Worm (Caenorhabditis elegans) whole organism, L2 larva: ENCODE results near the gene F55G7.5.

ENCODE experiments used
- C34F6.9 ChIP-seq: fragments of 150-350 bp; optimal IDR thresholded peaks from 2 replicates; lab custom pipeline; 2014; ENCODE audit warnings: missing biosample characterization, missing genetic modification characterization
- F13H6.1 ChIP-seq: sonication (generic microtip); optimal IDR thresholded peaks from 2 replicates; lab custom pipeline; 2016; ENCODE audit warnings: missing genetic modification characterization, missing compliant biosample characterization
- R02D3.7 ChIP-seq: fragments of 150-350 bp; optimal IDR thresholded peaks from 2 replicates; lab custom pipeline; 2014; ENCODE audit warnings: missing biosample characterization, missing genetic modification characterization
- ama-1 ChIP-seq: fragments of 150-350 bp; optimal IDR thresholded peaks from 2 replicates; lab custom pipeline; 2018; ENCODE audit warnings: inconsistent platforms
- blmp-1 ChIP-seq: sonication (generic microtip); optimal IDR thresholded peaks from 2 replicates; lab custom pipeline; 2017; ENCODE audit warnings: missing genetic modification characterization, mild to moderate bottlenecking, missing compliant biosample characterization, antibody characterized with exemption, moderate library complexity; ENCODE audit not compliant: insufficient read depth
- ceh-82 ChIP-seq: fragments of 150-350 bp; optimal IDR thresholded peaks from 2 replicates; lab custom pipeline; 2014; ENCODE audit warnings: missing biosample characterization, missing genetic modification characterization
- crh-2 ChIP-seq: sonication (generic microtip); optimal IDR thresholded peaks from 2 replicates; lab custom pipeline; 2017; ENCODE audit warnings: missing biosample characterization, missing genetic modification characterization
- dmd-4 ChIP-seq: sonication (generic microtip); optimal IDR thresholded peaks from 2 replicates; lab custom pipeline; 2017; ENCODE audit warnings: missing biosample characterization, missing genetic modification characterization
- elt-1 ChIP-seq: fragments of 150-350 bp; optimal IDR thresholded peaks from 2 replicates; lab custom pipeline; 2014; ENCODE audit warnings: missing biosample characterization, missing genetic modification characterization
- fos-1 ChIP-seq: fragments of 150-350 bp; optimal IDR thresholded peaks from 2 replicates; lab custom pipeline; 2014; ENCODE audit warnings: missing biosample characterization, missing genetic modification characterization
- gmeb-1 ChIP-seq: fragments of 150-350 bp; optimal IDR thresholded peaks from 2 replicates; lab custom pipeline; 2014; ENCODE audit warnings: missing biosample characterization, missing genetic modification characterization
- lin-13 ChIP-seq: fragments of 150-350 bp; optimal IDR thresholded peaks from 2 replicates; lab custom pipeline; 2014; ENCODE audit warnings: missing biosample characterization, missing genetic modification reagents, missing genetic modification characterization
- lin-39 ChIP-seq: fragments of 150-350 bp; optimal IDR thresholded peaks from 2 replicates; lab custom pipeline; 2014; ENCODE audit warnings: missing biosample characterization, missing genetic modification reagents, missing genetic modification characterization
- mab-5 ChIP-seq: fragments of 150-350 bp; optimal IDR thresholded peaks from 2 replicates; lab custom pipeline; 2014; ENCODE audit warnings: missing biosample characterization, missing genetic modification characterization
- mbf-1 ChIP-seq: sonication (generic microtip); optimal IDR thresholded peaks from 2 replicates; lab custom pipeline; 2017; ENCODE audit warnings: missing biosample characterization, missing genetic modification characterization
- mdl-1 ChIP-seq, 2 experiments: fragments of 150-350 bp in 1 of 2; sonication (generic microtip) in 1 of 2; optimal IDR thresholded peaks; 2 replicates each; lab custom pipeline; 2017; ENCODE audit warnings: missing biosample characterization in 2 of 2, missing genetic modification characterization in 2 of 2
- nhr-10 ChIP-seq: sonication (generic microtip); optimal IDR thresholded peaks from 2 replicates; lab custom pipeline; 2017; ENCODE audit warnings: missing biosample characterization, missing genetic modification characterization
- nhr-11 ChIP-seq: fragments of 150-350 bp; optimal IDR thresholded peaks from 2 replicates; lab custom pipeline; 2014; ENCODE audit warnings: missing biosample characterization, missing genetic modification characterization
- nhr-12 ChIP-seq: fragments of 150-350 bp; optimal IDR thresholded peaks from 2 replicates; lab custom pipeline; 2014; ENCODE audit warnings: missing biosample characterization, missing genetic modification characterization
- nhr-129 ChIP-seq: fragments of 150-350 bp; optimal IDR thresholded peaks from 2 replicates; lab custom pipeline; 2014; ENCODE audit warnings: missing biosample characterization, missing genetic modification characterization
- nhr-21 ChIP-seq: fragments of 150-350 bp; optimal IDR thresholded peaks from 2 replicates; lab custom pipeline; 2014; ENCODE audit warnings: missing biosample characterization, missing genetic modification characterization
- nhr-25 ChIP-seq: fragments of 150-350 bp; sonication (generic microtip); optimal IDR thresholded peaks from 3 replicates; lab custom pipeline; 2014; ENCODE audit warnings: missing biosample characterization, missing genetic modification characterization
- nhr-77 ChIP-seq: fragments of 150-350 bp; optimal IDR thresholded peaks from 2 replicates; lab custom pipeline; 2014; ENCODE audit warnings: missing biosample characterization, missing genetic modification characterization
- sem-4 ChIP-seq: fragments of 150-350 bp; optimal IDR thresholded peaks from 2 replicates; lab custom pipeline; 2014; ENCODE audit warnings: missing biosample characterization, missing genetic modification reagents, missing genetic modification characterization
- skn-1 ChIP-seq: sonication (generic microtip); optimal IDR thresholded peaks from 2 replicates; lab custom pipeline; 2017; ENCODE audit warnings: missing biosample characterization, missing genetic modification characterization
- sma-9 ChIP-seq, 2 experiments: fragments of 150-350 bp in 1 of 2; sonication (generic microtip) in 1 of 2; optimal IDR thresholded peaks; 2 replicates each; lab custom pipeline; 2014 to 2016; ENCODE audit warnings: missing genetic modification characterization in 2 of 2, mild to moderate bottlenecking in 1 of 2, missing biosample characterization in 1 of 2, missing compliant biosample characterization in 1 of 2, missing genetic modification reagents in 1 of 2, moderate library complexity in 1 of 2
- unc-39 ChIP-seq: fragments of 150-350 bp; optimal IDR thresholded peaks from 2 replicates; lab custom pipeline; 2014; ENCODE audit warnings: missing biosample characterization, missing genetic modification characterization
- unc-55 ChIP-seq: fragments of 150-350 bp; sonication (generic microtip); optimal IDR thresholded peaks from 3 replicates; lab custom pipeline; 2014; ENCODE audit warnings: missing biosample characterization, missing genetic modification reagents, missing genetic modification characterization
- unc-62 ChIP-seq: fragments of 150-350 bp; optimal IDR thresholded peaks from 2 replicates; lab custom pipeline; 2014; ENCODE audit warnings: missing biosample characterization, missing genetic modification reagents, missing genetic modification characterization
- zag-1 ChIP-seq: fragments of 150-350 bp; optimal IDR thresholded peaks from 2 replicates; lab custom pipeline; 2014; ENCODE audit warnings: missing biosample characterization, missing genetic modification characterization
- ztf-1 ChIP-seq: fragments of 200-800 bp; sonication (Bioruptor generic); conservative IDR thresholded peaks from 2 replicates; pipeline ENCODE4 v1.3.6; 2022; ENCODE audit warnings: missing genetic modification characterization, missing compliant biosample characterization

Gene F55G7.5

ce11 chrX:11910046-11910445 is 28.7 kb downstream of the F55G7.5 start, which contains the start of gene Y62H9A.15:
Gene Y62H9A.15 (minus strand): TSS chrX:11910145.
- TF ChIP-seq fos-1 (tag; lab: Kevin White, UChicago) (peak; percentile 8), ceh-82 (tag; lab: Kevin White, UChicago) (no peak)

ce11 chrX:11909168-11909567 is 29.6 kb downstream of the F55G7.5 start:
- TF ChIP-seq fos-1 (tag; lab: Kevin White, UChicago) (peak; percentile 74), dmd-4 (tag; lab: Kevin White, UChicago) (no peak), gmeb-1 (no peak), skn-1 (peak; percentile 57)

ce11 chrX:11908226-11908625 is 30.5 kb downstream of the F55G7.5 start:
- TF ChIP-seq lin-13 (no peak), nhr-12 (tag; lab: Kevin White, UChicago) (no peak), ztf-1 (GFP tag; lab: Robert Waterston, UW) (no peak), sma-9 (GFP tag; optimal IDR thresholded peaks at IDR 0.05; lab: Kevin White, UChicago) (no peak), sma-9 (tag; optimal IDR thresholded peaks at IDR 0.05; lab: Kevin White, UChicago) (no peak), fos-1 (tag; lab: Kevin White, UChicago) (no peak), mab-5 (tag; lab: Kevin White, UChicago) (no peak), zag-1 (tag; lab: Kevin White, UChicago) (no peak), nhr-21 (tag; lab: Kevin White, UChicago) (no peak), gmeb-1 (no peak), lin-39 (tag; lab: Kevin White, UChicago) (no peak), nhr-10 (no peak), nhr-25 (tag; lab: Kevin White, UChicago) (no peak), unc-62 (GFP tag; lab: Kevin White, UChicago) (no peak), R02D3.7 (no peak)

- TF ChIP-seq ama-1 (lab: Kevin White, UChicago) = no peak
Observed at ce11 chrX:11907263-11907662, 31.5 kb downstream of the F55G7.5 start, which contains the start of gene Y62H9A.11. Gene Y62H9A.11 (minus strand): TSS chrX:11907363.

ce11 chrX:11906626-11907025 is 32.1 kb downstream of the F55G7.5 start:
- no peak for TF ChIP-seq blmp-1 (tag; lab: Kevin White, UChicago)
- no peak for TF ChIP-seq nhr-11
- TF ChIP-seq sem-4 (tag; lab: Kevin White, UChicago) = no peak

- TF ChIP-seq ztf-1 (GFP tag; lab: Robert Waterston, UW) = no peak
- no peak for TF ChIP-seq unc-55 (GFP tag; lab: Kevin White, UChicago)
- no peak for TF ChIP-seq F13H6.1 (tag; lab: Kevin White, UChicago)
- TF ChIP-seq crh-2 (tag; lab: Kevin White, UChicago) = no peak
- TF ChIP-seq zag-1 (tag; lab: Kevin White, UChicago) = no peak
- TF ChIP-seq ceh-82 (tag; lab: Kevin White, UChicago) = no peak
- TF ChIP-seq skn-1 = no peak
- TF ChIP-seq nhr-25 (tag; lab: Kevin White, UChicago) = no peak
- no peak for TF ChIP-seq nhr-12 (tag; lab: Kevin White, UChicago)
- no peak for TF ChIP-seq lin-39 (tag; lab: Kevin White, UChicago)
- no peak for TF ChIP-seq fos-1 (tag; lab: Kevin White, UChicago)
- no peak for TF ChIP-seq nhr-129 (tag; lab: Kevin White, UChicago)
- TF ChIP-seq, all 48 proteins: peak for 0
Observed at ce11 chrX:11902661-11903060, 36.1 kb downstream of the F55G7.5 start, which contains the start of gene Y62H9A.10. Gene Y62H9A.10 (minus strand): TSS chrX:11902761.

ce11 chrX:11899031-11899430 is 39.7 kb downstream of the F55G7.5 start:
- TF ChIP-seq sma-9 (GFP tag; optimal IDR thresholded peaks at IDR 0.05; lab: Kevin White, UChicago) (no peak), sma-9 (tag; optimal IDR thresholded peaks at IDR 0.05; lab: Kevin White, UChicago) (no peak), elt-1 (no peak), mab-5 (tag; lab: Kevin White, UChicago) (peak; percentile 1)
- TF ChIP-seq, all 48 proteins: peak for 1

- TF ChIP-seq crh-2 (tag; lab: Kevin White, UChicago) (no peak), mbf-1 (no peak), nhr-77 (tag; lab: Kevin White, UChicago) (no peak), C34F6.9 (no peak), sma-9 (GFP tag; optimal IDR thresholded peaks at IDR 0.05; lab: Kevin White, UChicago) (no peak), sma-9 (tag; optimal IDR thresholded peaks at IDR 0.05; lab: Kevin White, UChicago) (no peak), zag-1 (tag; lab: Kevin White, UChicago) (no peak), unc-39 (tag; lab: Kevin White, UChicago) (no peak), blmp-1 (tag; lab: Kevin White, UChicago) (no peak), lin-39 (tag; lab: Kevin White, UChicago) (no peak), mdl-1 (tag; optimal IDR thresholded peaks at IDR 0.05; lab: Kevin White, UChicago) (no peak)
- TF ChIP-seq, all 48 proteins: peak for 0
Observed at ce11 chrX:11898040-11898439, 40.7 kb downstream of the F55G7.5 start, which contains the start of gene Y62H9A.9. Gene Y62H9A.9 (minus strand): TSS chrX:11898140.
